Worm (Caenorhabditis elegans): ENCODE data around the gene Y105C5A.1273.
A peak's percentile ranks its signal among the peaks of the same experiment; 100 is the strongest.

Gene Y105C5A.1273

DNA sequence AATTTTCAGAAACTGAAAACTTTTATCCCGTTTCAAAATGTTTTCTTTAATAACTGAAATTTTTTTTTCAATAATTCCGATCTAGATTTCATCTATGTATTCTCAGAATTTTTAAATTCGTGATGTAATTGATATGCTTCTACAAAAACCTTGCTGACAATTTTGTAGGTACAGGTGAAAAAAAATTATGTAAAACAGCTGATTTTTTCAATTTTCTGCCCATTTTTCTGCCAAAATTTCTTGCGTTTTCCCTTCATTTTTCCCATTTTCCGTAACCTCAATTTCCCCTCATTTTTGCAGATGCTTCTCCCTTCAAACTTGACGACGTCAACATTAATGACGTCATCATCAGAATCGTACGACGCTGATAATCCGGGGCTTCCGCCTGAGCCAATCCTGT lies 28.8 kb downstream of the Y105C5A.1273 start, which contains the start of gene daf-38:
Gene daf-38 (plus strand): TSS at position 301 of the 400 bp plus-strand sequence.
- TF ChIP-seq ceh-40 (GFP tag; IDR thresholded peaks at IDR 0.05) (no peak), pbrm-1 (GFP tag; IDR thresholded peaks at IDR 0.05) (no peak), ztf-6 (GFP tag; IDR thresholded peaks at IDR 0.05) (no peak), attf-6 (GFP tag; IDR thresholded peaks at IDR 0.05) (0 out of 2 replicates have a peak, but pooled peaks have one; percentile 20), tbp1 (GFP tag; optimal IDR thresholded peaks at IDR 0.05) (no peak), Y95B8A.8 (GFP tag; IDR thresholded peaks at IDR 0.05) (no peak), dpff-1 (tag; optimal IDR thresholded peaks at IDR 0.05) (no peak)

DNA sequence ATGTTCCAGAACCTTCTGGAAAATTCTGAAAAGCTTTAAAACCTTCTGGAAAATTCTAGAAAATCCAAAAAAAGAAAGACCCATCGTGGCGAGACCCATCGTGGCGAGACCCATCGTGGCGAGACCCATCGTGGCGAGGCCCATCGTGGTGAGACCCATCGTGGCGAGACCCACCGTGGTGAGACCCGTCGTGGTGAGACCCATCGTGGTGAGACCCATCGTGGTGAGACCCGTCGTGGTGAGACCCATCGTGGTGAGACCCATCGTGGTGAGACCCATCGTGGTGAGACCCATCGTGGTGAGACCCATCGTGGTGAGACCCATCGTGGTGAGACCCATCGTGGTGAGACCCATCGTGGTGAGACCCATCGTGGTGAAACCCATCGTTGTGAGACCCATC lies 35.6 kb downstream of the Y105C5A.1273 start:
- TF ChIP-seq madf-3 (GFP tag; IDR thresholded peaks at IDR 0.05), result 0 out of 2 replicates have a peak, but pooled peaks have one; percentile 49
- peak; percentile 86 for TF ChIP-seq hsf-1 (GFP tag; IDR thresholded peaks at IDR 0.05)
- peak; percentile 54; the same call in 1 of the 2 replicates for TF ChIP-seq egrh-3 (GFP tag; IDR thresholded peaks at IDR 0.05)
- TF ChIP-seq F33H1.4 (GFP tag; IDR thresholded peaks at IDR 0.05), result peak; percentile 40

DNA sequence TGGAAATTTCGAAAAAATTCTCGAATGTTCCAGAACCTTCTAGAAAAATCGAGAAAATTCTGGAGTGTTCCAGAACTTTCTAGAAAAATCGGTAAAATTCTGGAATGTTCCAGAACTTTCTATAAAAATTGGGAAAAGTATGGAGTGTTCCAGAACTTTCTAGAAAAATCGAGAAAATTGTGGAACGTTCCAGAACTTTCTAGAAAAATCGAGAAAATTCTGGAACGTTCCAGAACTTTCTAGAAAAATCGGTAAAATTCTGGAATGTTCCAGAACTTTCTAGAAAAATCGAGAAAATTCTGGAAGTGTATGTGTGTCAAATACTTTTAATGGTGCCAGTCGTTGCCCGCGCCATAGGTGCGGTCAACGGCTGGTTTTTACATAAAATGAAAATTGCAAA lies 36.4 kb downstream of the Y105C5A.1273 start:
- peak; percentile 91 for TF ChIP-seq hsf-1 (GFP tag; IDR thresholded peaks at IDR 0.05)
